Fruit fly (Drosophila melanogaster) whole organism, wandering third instar larva: ENCODE data around the gene Jig.

Experiments
- GATAd ChIP-seq: sonication (Bioruptor generic); optimal IDR thresholded peaks from 2 replicates; lab custom pipeline; 2016; ENCODE audit warnings: missing biosample characterization, missing genetic modification characterization
- Sp1 ChIP-seq: fragments of 200-800 bp; sonication (Bioruptor generic); optimal IDR thresholded peaks from 3 replicates; lab custom pipeline; 2019; ENCODE audit warnings: missing biosample characterization, mild to moderate bottlenecking, missing genetic modification characterization, moderate library complexity
- br ChIP-seq: fragments of 200-800 bp; sonication (Bioruptor generic); optimal IDR thresholded peaks from 2 replicates; lab custom pipeline; 2016; ENCODE audit warnings: missing biosample characterization, missing genetic modification characterization
- dsf ChIP-seq: sonication (Bioruptor generic); optimal IDR thresholded peaks from 2 replicates; lab custom pipeline; 2016; ENCODE audit warnings: missing biosample characterization, missing genetic modification characterization, borderline replicate concordance
- ey ChIP-seq: fragments of 200-800 bp; sonication (Bioruptor generic); optimal IDR thresholded peaks from 2 replicates; lab custom pipeline; 2016; ENCODE audit warnings: missing biosample characterization, missing genetic modification characterization
- h ChIP-seq: fragments of 200-800 bp; sonication (Bioruptor generic); optimal IDR thresholded peaks from 3 replicates; lab custom pipeline; 2016; ENCODE audit warnings: missing biosample characterization, mild to moderate bottlenecking, missing genetic modification characterization
- jim ChIP-seq: fragments of 175-275, 200-325 bp; sonication (Bioruptor generic); optimal IDR thresholded peaks from 2 replicates; lab custom pipeline; 2016; ENCODE audit warnings: missing biosample characterization, mild to moderate bottlenecking, missing genetic modification characterization
- pan ChIP-seq: fragments of >200 bp; optimal IDR thresholded peaks from 2 replicates; lab custom pipeline; 2017

dm6 chr3R:14520749-14521148 lies 40.0 kb upstream of the Jig start, which contains the start of gene Cyp313a1:
- TF ChIP-seq pan = no peak
- no peak for TF ChIP-seq ey
- no peak for TF ChIP-seq Sp1 (GFP tag; lab: Kevin White, UChicago)
- no peak for TF ChIP-seq h (GFP tag; lab: Kevin White, UChicago)
- TF ChIP-seq GATAd = no peak
- no peak for TF ChIP-seq dsf (GFP tag; lab: Kevin White, UChicago)
- TF ChIP-seq jim (GFP tag; lab: Kevin White, UChicago) = no peak
- no peak for TF ChIP-seq br (GFP tag; lab: Kevin White, UChicago)
